Worm (Caenorhabditis elegans) whole organism, L4 larva: ENCODE data around the gene ZK945.4.
A peak's percentile ranks its signal among the peaks of the same experiment; 100 is the strongest.

Source experiments
- F26F4.8 ChIP-seq: fragments of 200-800 bp; sonication (Bioruptor generic); conservative IDR thresholded peaks from 2 replicates; pipeline ENCODE4 v1.3.6; 2022; ENCODE audit warnings: missing genetic modification characterization, missing compliant biosample characterization
- T20F7.1 ChIP-seq: fragments of 200-800 bp; sonication (Bioruptor generic); optimal IDR thresholded peaks from 2 replicates; lab custom pipeline; 2018; ENCODE audit warnings: mild to moderate bottlenecking, missing genetic modification characterization, missing compliant biosample characterization
- Y48G9A.11 ChIP-seq: fragments of 200-800 bp; sonication (Bioruptor generic); IDR thresholded peaks from 2 replicates; pipeline ENCODE4 v1.3.6; 2022; ENCODE audit warnings: missing genetic modification reagents, missing genetic modification characterization, missing compliant biosample characterization
- ZK546.5 ChIP-seq, 2 experiments: sonication (generic microtip); optimal IDR thresholded peaks; 2 replicates each; lab custom pipeline; 2017; ENCODE audit warnings: missing biosample characterization in 2 of 2, missing genetic modification characterization in 2 of 2
- aha-1 ChIP-seq: fragments of 150-350 bp; peaks from one replicate; lab custom pipeline; 2014; ENCODE audit warnings: missing biosample characterization, missing genetic modification characterization
- ama-1 ChIP-seq: fragments of 150-350 bp; optimal IDR thresholded peaks from 2 replicates; lab custom pipeline; 2014; ENCODE audit warnings: inconsistent platforms, mixed read lengths
- attf-4 ChIP-seq: sonication (generic microtip); optimal IDR thresholded peaks from 3 replicates; lab custom pipeline; 2017; ENCODE audit warnings: missing biosample characterization, missing genetic modification characterization
- ceh-28 ChIP-seq: fragments of 150-350 bp; optimal IDR thresholded peaks from 2 replicates; lab custom pipeline; 2014; ENCODE audit warnings: missing biosample characterization, missing genetic modification reagents, missing genetic modification characterization
- ceh-32 ChIP-seq: sonication (generic microtip); optimal IDR thresholded peaks from 2 replicates; lab custom pipeline; 2016; ENCODE audit warnings: mild to moderate bottlenecking, missing genetic modification characterization, missing compliant biosample characterization; ENCODE audit not compliant: poor library complexity
- daf-16 ChIP-seq, 3 experiments: sonication (generic microtip); optimal IDR thresholded peaks; 2 replicates each; lab custom pipeline; 2016 to 2017; ENCODE audit warnings: missing genetic modification characterization in 3 of 3, missing genetic modification reagents in 3 of 3, mild to moderate bottlenecking in 2 of 3, missing compliant biosample characterization in 2 of 3, missing biosample characterization in 1 of 3, moderate library complexity in 1 of 3
- dmd-8 ChIP-seq: fragments of 200-800 bp; sonication (Bioruptor generic); IDR thresholded peaks from 2 replicates; pipeline ENCODE4 v1.3.6; 2022; ENCODE audit warnings: missing genetic modification characterization, missing compliant biosample characterization
- dpl-1 ChIP-seq: fragments of 150-350 bp; optimal IDR thresholded peaks from 2 replicates; lab custom pipeline; 2014; ENCODE audit warnings: missing biosample characterization, missing genetic modification reagents, missing genetic modification characterization
- egl-27 ChIP-seq: sonication (generic microtip); optimal IDR thresholded peaks from 3 replicates; lab custom pipeline; 2017; ENCODE audit warnings: missing biosample characterization, missing genetic modification reagents, missing genetic modification characterization
- hif-1 ChIP-seq, 2 experiments: sonication (generic microtip); optimal IDR thresholded peaks; 2 replicates each; lab custom pipeline; 2016 to 2017; ENCODE audit warnings: missing compliant biosample characterization in 2 of 2, missing genetic modification characterization in 2 of 2, missing genetic modification reagents in 2 of 2, missing genotype in 2 of 2, mild to moderate bottlenecking in 1 of 2
- hlh-11 ChIP-seq: fragments of 200-800 bp; sonication (Bioruptor generic); optimal IDR thresholded peaks from 2 replicates; lab custom pipeline; 2018; ENCODE audit warnings: mild to moderate bottlenecking, missing genetic modification characterization, missing compliant biosample characterization
- hmg-1.1 ChIP-seq: fragments of 200-800 bp; sonication (Bioruptor generic); IDR thresholded peaks from 2 replicates; pipeline ENCODE4 v1.3.6; 2022; ENCODE audit warnings: missing genetic modification reagents, missing genetic modification characterization, missing compliant biosample characterization
- lin-38 ChIP-seq: fragments of 200-800 bp; sonication (Bioruptor generic); IDR thresholded peaks from 2 replicates; pipeline ENCODE4 v1.3.6; 2022; ENCODE audit warnings: missing genetic modification reagents, missing genetic modification characterization, missing compliant biosample characterization
- lir-3 ChIP-seq: sonication (generic microtip); optimal IDR thresholded peaks from 2 replicates; lab custom pipeline; 2016; ENCODE audit warnings: mild to moderate bottlenecking, missing genetic modification characterization, missing compliant biosample characterization
- lsy-2 ChIP-seq, 2 experiments: fragments of 150-350 bp in 1 of 2; sonication (generic microtip) in 1 of 2; optimal IDR thresholded peaks; 2 replicates each; lab custom pipeline; 2014 to 2017; ENCODE audit warnings: missing biosample characterization in 2 of 2, missing genetic modification characterization in 2 of 2
- madf-5 ChIP-seq, 2 experiments: fragments of 200-800 bp; sonication (Bioruptor generic); IDR thresholded peaks; 2 replicates each; pipeline ENCODE4 v1.3.6; 2022; ENCODE audit warnings: missing compliant biosample characterization in 2 of 2, missing genetic modification characterization in 2 of 2
- madf-9 ChIP-seq: fragments of 200-800 bp; sonication (Bioruptor generic); conservative IDR thresholded peaks from 2 replicates; pipeline ENCODE4 v1.3.6; 2022; ENCODE audit warnings: missing genetic modification reagents, missing genetic modification characterization, missing compliant biosample characterization
- mdt-29 ChIP-seq: fragments of 200-800 bp; sonication (Bioruptor generic); IDR thresholded peaks from 2 replicates; pipeline ENCODE4 v1.3.6; 2022; ENCODE audit warnings: missing genetic modification reagents, missing genetic modification characterization, missing compliant biosample characterization
- mep-1 ChIP-seq: fragments of 150-350 bp; sonication (generic microtip); optimal IDR thresholded peaks from 3 replicates; lab custom pipeline; 2014; ENCODE audit warnings: missing biosample characterization, missing genetic modification characterization
- mxl-2 ChIP-seq: fragments of 200-800 bp; sonication (Bioruptor generic); conservative IDR thresholded peaks from 2 replicates; pipeline ENCODE4 v1.3.6; 2022; ENCODE audit warnings: missing genetic modification reagents, missing genetic modification characterization, missing compliant biosample characterization
- nhr-102 ChIP-seq: sonication (generic microtip); optimal IDR thresholded peaks from 2 replicates; lab custom pipeline; 2016; ENCODE audit warnings: mild to moderate bottlenecking, missing genetic modification characterization, moderate library complexity, missing compliant biosample characterization
- nhr-111 ChIP-seq: fragments of 200-800 bp; sonication (Bioruptor generic); optimal IDR thresholded peaks from 2 replicates; lab custom pipeline; 2018; ENCODE audit warnings: mild to moderate bottlenecking, missing genetic modification characterization, missing compliant biosample characterization
- nhr-28 ChIP-seq: fragments of 150-350 bp; optimal IDR thresholded peaks from 2 replicates; lab custom pipeline; 2014; ENCODE audit warnings: missing biosample characterization, missing genetic modification characterization
- nhr-41 ChIP-seq: fragments of 200-800 bp; sonication (Bioruptor generic); IDR thresholded peaks from 2 replicates; pipeline ENCODE4 v1.3.6; 2022; ENCODE audit warnings: missing genetic modification reagents, missing genetic modification characterization, missing compliant biosample characterization
- pha-4 ChIP-seq, 2 experiments: fragments of 150-350 bp in 1 of 2; fragments of 200-800 bp in 1 of 2; sonication (Bioruptor generic) in 1 of 2; IDR thresholded peaks in 1 of 2; optimal IDR thresholded peaks in 1 of 2; 2 replicates each; pipeline versions ENCODE4 v1.3.6 to Lab custom; 2014 to 2022; ENCODE audit warnings: missing genetic modification characterization in 2 of 2, missing genetic modification reagents in 2 of 2, missing biosample characterization in 1 of 2, missing compliant biosample characterization in 1 of 2
- pqm-1 ChIP-seq: sonication (generic microtip); optimal IDR thresholded peaks from 2 replicates; lab custom pipeline; 2017; ENCODE audit warnings: missing biosample characterization, missing genetic modification characterization
- rbr-2 ChIP-seq: sonication (generic microtip); optimal IDR thresholded peaks from 2 replicates; lab custom pipeline; 2016; ENCODE audit warnings: missing genotype, missing genetic modification characterization, missing compliant biosample characterization
- sdz-12 ChIP-seq: fragments of 200-800 bp; sonication (Bioruptor generic); optimal IDR thresholded peaks from 2 replicates; lab custom pipeline; 2018; ENCODE audit warnings: mild to moderate bottlenecking, missing genetic modification characterization, missing compliant biosample characterization
- set-16 ChIP-seq: fragments of 200-800 bp; sonication (Bioruptor generic); IDR thresholded peaks from 2 replicates; pipeline ENCODE4 v1.3.6; 2022; ENCODE audit warnings: missing genetic modification reagents, missing genetic modification characterization, missing compliant biosample characterization
- snpc-1.2 ChIP-seq: fragments of 200-800 bp; sonication (Bioruptor generic); IDR thresholded peaks from 2 replicates; pipeline ENCODE4 v1.3.6; 2022; ENCODE audit warnings: missing genetic modification reagents, missing genetic modification characterization, missing compliant biosample characterization
- snpc-4 ChIP-seq: fragments of 150-350 bp; optimal IDR thresholded peaks from 2 replicates; lab custom pipeline; 2014; ENCODE audit warnings: missing biosample characterization, missing genetic modification characterization
- unc-62 ChIP-seq, 3 experiments: fragments of 150-350 bp in 1 of 3; sonication (generic microtip); optimal IDR thresholded peaks in 2 of 3; peaks in 1 of 3; 1 replicate in 1 of 3; 2 replicates in 2 of 3; lab custom pipeline; 2014 to 2017; ENCODE audit warnings: missing biosample characterization in 3 of 3, missing genetic modification characterization in 3 of 3, missing genetic modification reagents in 3 of 3, missing genotype in 1 of 3
- vab-7 ChIP-seq: fragments of 200-800 bp; sonication (Bioruptor generic); IDR thresholded peaks from 2 replicates; pipeline ENCODE4 v1.3.6; 2022; ENCODE audit warnings: missing genetic modification reagents, missing genetic modification characterization, missing compliant biosample characterization
- zip-11 ChIP-seq: fragments of 200-800 bp; sonication (Bioruptor generic); IDR thresholded peaks from 2 replicates; pipeline ENCODE4 v1.3.6; 2022; ENCODE audit warnings: missing genetic modification characterization, missing compliant biosample characterization
- ztf-7 ChIP-seq: fragments of 150-350 bp; optimal IDR thresholded peaks from 2 replicates; lab custom pipeline; 2014; ENCODE audit warnings: missing biosample characterization, missing genetic modification characterization

ZK945.4 gene

DNA sequence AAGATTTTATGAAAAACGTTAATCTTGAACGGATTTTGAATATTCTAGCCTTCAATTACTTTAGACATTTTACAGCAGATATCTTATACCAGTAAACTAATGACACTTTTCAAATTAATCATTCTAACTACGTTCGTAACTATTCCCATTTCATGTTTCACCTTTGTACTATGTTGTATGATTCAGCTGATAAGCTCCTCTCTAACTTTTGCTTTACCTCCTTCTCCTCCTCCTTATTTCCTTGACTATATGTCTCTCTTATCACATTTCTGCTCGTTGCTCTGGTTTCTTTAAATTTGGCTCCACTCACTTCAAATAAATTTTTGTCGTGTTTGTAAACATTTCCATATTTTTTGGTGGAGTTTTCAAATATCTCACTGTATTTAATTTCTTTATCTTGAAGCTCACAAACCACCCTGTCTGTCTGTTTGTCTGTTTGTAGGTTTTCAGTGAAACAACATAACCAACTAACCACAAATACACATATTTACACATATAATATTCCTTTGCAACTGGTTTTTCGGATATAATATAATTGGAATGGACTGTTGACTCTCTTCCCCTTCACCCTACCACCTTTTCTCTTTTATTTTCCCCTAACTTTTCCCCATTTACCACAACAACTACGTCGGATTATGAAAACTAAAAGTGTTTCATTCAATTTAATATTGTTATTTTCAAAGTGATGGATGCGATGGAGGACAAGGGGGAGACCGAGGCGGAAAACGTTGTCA is 11.1 kb downstream of the ZK945.4 start, which contains the start of gene lact-2:
TSS of gene lact-2 (plus strand) at position 684 of the 734 bp plus-strand sequence.
- TF ChIP-seq ZK546.5 (tag; optimal IDR thresholded peaks at IDR 0.05; lab: Kevin White, UChicago) (no peak), hif-1 (tag; optimal IDR thresholded peaks at IDR 0.05; lab: Kevin White, UChicago) (no peak), hlh-11 (tag; lab: Kevin White, UChicago) (peak; percentile 44), egl-27 (tag; lab: Kevin White, UChicago) (no peak), nhr-28 (peak; percentile 66), pqm-1 (tag; lab: Kevin White, UChicago) (peak; percentile 89), lsy-2 (tag; optimal IDR thresholded peaks at IDR 0.05; lab: Kevin White, UChicago) (no peak), ceh-28 (tag; lab: Kevin White, UChicago) (no peak), T20F7.1 (no peak), Y48G9A.11 (GFP tag; lab: Robert Waterston, UW) (no peak), unc-62 (GFP tag; optimal IDR thresholded peaks at IDR 0.05 in 1 of 2; lab: Kevin White, UChicago) (peak in 1 of 2 experiments; percentile 55), unc-62 (tag; optimal IDR thresholded peaks at IDR 0.05; lab: Kevin White, UChicago) (no peak), daf-16 (GFP tag; optimal IDR thresholded peaks at IDR 0.05; lab: Kevin White, UChicago) (no peak), daf-16 (tag; optimal IDR thresholded peaks at IDR 0.05; lab: Kevin White, UChicago) (peak; percentile 55), mdt-29 (no peak), snpc-1.2 (GFP tag; lab: Robert Waterston, UW) (no peak), nhr-111 (no peak), madf-9 (no peak), F26F4.8 (GFP tag; lab: Robert Waterston, UW) (no peak), ceh-32 (tag; lab: Kevin White, UChicago) (no peak)

ce11 chrII:10093120-10093519 is 12.4 kb downstream of the ZK945.4 start:
- TF ChIP-seq daf-16 (GFP tag; optimal IDR thresholded peaks at IDR 0.05; lab: Kevin White, UChicago) (no peak), daf-16 (tag; optimal IDR thresholded peaks at IDR 0.05; lab: Kevin White, UChicago) (no peak), snpc-4 (tag; lab: Kevin White, UChicago) (no peak), mxl-2 (GFP tag; lab: Robert Waterston, UW) (no peak), ceh-28 (tag; lab: Kevin White, UChicago) (no peak), aha-1 (no peak), unc-62 (GFP tag; optimal IDR thresholded peaks at IDR 0.05 in 1 of 2; lab: Kevin White, UChicago) (peak in 1 of 2 experiments; percentile 94), unc-62 (tag; optimal IDR thresholded peaks at IDR 0.05; lab: Kevin White, UChicago) (no peak)
- TF ChIP-seq, all 104 proteins: peak for 1

DNA sequence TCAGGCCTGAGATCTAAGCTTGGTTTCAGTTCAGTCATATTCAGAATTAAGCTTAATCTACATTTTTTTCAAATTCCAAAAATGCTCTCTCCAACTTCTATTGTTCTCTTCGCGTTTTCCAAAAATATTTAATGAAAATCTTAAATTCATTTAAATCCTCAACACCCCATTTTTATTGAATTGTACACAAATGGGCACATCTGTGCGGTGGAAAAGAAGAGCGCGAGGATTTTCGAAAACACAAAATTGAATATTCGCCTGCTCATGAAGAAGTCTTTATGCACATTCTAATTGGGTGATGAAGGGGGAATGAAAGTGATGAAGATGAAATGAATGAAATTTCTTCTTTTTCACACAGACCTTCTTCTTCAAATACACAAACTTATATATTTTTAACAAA is 21.0 kb downstream of the ZK945.4 start:
- TF ChIP-seq dpl-1 (GFP tag; lab: Kevin White, UChicago) (no peak), mxl-2 (GFP tag; lab: Robert Waterston, UW) (no peak), attf-4 (tag; lab: Kevin White, UChicago) (no peak), nhr-41 (GFP tag; lab: Robert Waterston, UW) (no peak), ama-1 (no peak), zip-11 (no peak), unc-62 (GFP tag; optimal IDR thresholded peaks at IDR 0.05 in 1 of 2; lab: Kevin White, UChicago) (peak in 1 of 2 experiments; percentile 35), unc-62 (tag; optimal IDR thresholded peaks at IDR 0.05; lab: Kevin White, UChicago) (no peak)

ce11 chrII:10075794-10076193 is 29.7 kb downstream of the ZK945.4 start:
- TF ChIP-seq unc-62 (GFP tag; optimal IDR thresholded peaks at IDR 0.05 in 1 of 2; lab: Kevin White, UChicago), result peak in 1 of 2 experiments; percentile 87
- no peak for TF ChIP-seq unc-62 (tag; optimal IDR thresholded peaks at IDR 0.05; lab: Kevin White, UChicago)
- no peak for TF ChIP-seq vab-7
- TF ChIP-seq rbr-2 (tag; lab: Kevin White, UChicago), result peak; percentile 2
- TF ChIP-seq aha-1, result peak; percentile 24
- no peak for TF ChIP-seq dmd-8 (GFP tag; lab: Robert Waterston, UW)
- no peak for TF ChIP-seq hmg-1.1
- no peak for TF ChIP-seq nhr-102 (tag; lab: Kevin White, UChicago)
- no peak for TF ChIP-seq mep-1
- TF ChIP-seq lin-38, result no peak
- TF ChIP-seq ztf-7, result no peak
- no peak for TF ChIP-seq nhr-28
- TF ChIP-seq lir-3, result no peak
- TF ChIP-seq pha-4 (GFP tag; IDR thresholded peaks at IDR 0.05; lab: Robert Waterston, UW), result no peak
- peak; percentile 10 for TF ChIP-seq pha-4 (tag; optimal IDR thresholded peaks at IDR 0.05; lab: Kevin White, UChicago)
- no peak for TF ChIP-seq sdz-12 (GFP tag; lab: Kevin White, UChicago)
- TF ChIP-seq madf-5 (GFP tag; IDR thresholded peaks at IDR 0.05; lab: Robert Waterston, UW), result no peak
- peak; percentile 12; the same call in 1 of the 2 replicates for TF ChIP-seq set-16 (GFP tag; lab: Robert Waterston, UW)
